Worm (Caenorhabditis elegans) whole organism, L1 larva: ENCODE results near the gene R02C2.1.

Experiments
- C16A3.4 ChIP-seq: fragments of 150-350 bp; optimal IDR thresholded peaks from 2 replicates; lab custom pipeline; 2014; ENCODE audit warnings: missing biosample characterization, missing genetic modification characterization
- C34B4.2 ChIP-seq: sonication (generic microtip); optimal IDR thresholded peaks from 2 replicates; lab custom pipeline; 2017; ENCODE audit warnings: mild to moderate bottlenecking, missing genetic modification characterization, missing compliant biosample characterization
- Y116A8C.19 ChIP-seq: sonication (generic microtip); optimal IDR thresholded peaks from 2 replicates; lab custom pipeline; 2016; ENCODE audit warnings: missing compliant biosample characterization, missing genetic modification characterization, borderline replicate concordance
- aly-2 ChIP-seq: fragments of 150-350 bp; optimal IDR thresholded peaks from 2 replicates; lab custom pipeline; 2014; ENCODE audit warnings: missing biosample characterization, missing genetic modification characterization
- blmp-1 ChIP-seq: fragments of 150-350 bp; optimal IDR thresholded peaks from 2 replicates; lab custom pipeline; 2014; ENCODE audit warnings: missing biosample characterization, missing genetic modification characterization
- ceh-8 ChIP-seq: fragments of 200-800 bp; sonication (Bioruptor generic); optimal IDR thresholded peaks from 2 replicates; lab custom pipeline; 2018; ENCODE audit warnings: mild to moderate bottlenecking, missing genetic modification characterization, moderate library complexity, missing compliant biosample characterization
- ceh-90 ChIP-seq: sonication (generic microtip); optimal IDR thresholded peaks from 2 replicates; lab custom pipeline; 2016; ENCODE audit warnings: missing genetic modification characterization, missing compliant biosample characterization
- dsc-1 ChIP-seq: sonication (generic microtip); optimal IDR thresholded peaks from 2 replicates; lab custom pipeline; 2016; ENCODE audit warnings: mild to moderate bottlenecking, missing genetic modification characterization, missing compliant biosample characterization
- efl-1 ChIP-seq, 4 experiments: fragments of 150-350 bp; optimal IDR thresholded peaks in 3 of 4; peaks in 1 of 4; 1 replicate in 1 of 4; 2 replicates in 3 of 4; lab custom pipeline; 2014; ENCODE audit warnings: missing biosample characterization in 2 of 4, missing genetic modification characterization in 2 of 4, missing genetic modification reagents in 2 of 4
- egl-13 ChIP-seq: sonication (generic microtip); optimal IDR thresholded peaks from 2 replicates; lab custom pipeline; 2016; ENCODE audit warnings: missing genotype, missing genetic modification reagents, missing genetic modification characterization, missing compliant biosample characterization
- grh-1 ChIP-seq: fragments of 200-800 bp; sonication (Bioruptor generic); IDR thresholded peaks from 2 replicates; pipeline ENCODE4 v1.3.6; 2022; ENCODE audit warnings: missing genetic modification reagents, missing genetic modification characterization, missing compliant biosample characterization
- hlh-17 ChIP-seq: fragments of 200-800 bp; sonication (Bioruptor generic); optimal IDR thresholded peaks from 2 replicates; lab custom pipeline; 2018; ENCODE audit warnings: missing genetic modification characterization, mild to moderate bottlenecking, missing compliant biosample characterization, moderate library complexity, borderline replicate concordance
- jun-1 ChIP-seq: fragments of 150-350 bp; optimal IDR thresholded peaks from 2 replicates; lab custom pipeline; 2014; ENCODE audit warnings: missing biosample characterization, missing genetic modification reagents, missing genetic modification characterization
- lin-14 ChIP-seq: fragments of 200-800 bp; sonication (Bioruptor generic); optimal IDR thresholded peaks from 2 replicates; lab custom pipeline; 2018; ENCODE audit warnings: mild to moderate bottlenecking, missing genetic modification characterization, moderate library complexity, missing compliant biosample characterization
- lsy-2 ChIP-seq, 2 experiments: fragments of 150-350 bp; optimal IDR thresholded peaks; 2 replicates each; lab custom pipeline; 2014; ENCODE audit warnings: missing biosample characterization in 2 of 2, missing genetic modification characterization in 2 of 2
- mab-9 ChIP-seq: fragments of 200-800 bp; sonication (Bioruptor generic); IDR thresholded peaks from 2 replicates; pipeline ENCODE4 v1.3.6; 2022; ENCODE audit warnings: missing genetic modification reagents, missing genetic modification characterization, missing compliant biosample characterization
- mdl-1 ChIP-seq, 2 experiments: fragments of 150-350 bp; optimal IDR thresholded peaks; 2 replicates each; lab custom pipeline; 2014 to 2017; ENCODE audit warnings: missing biosample characterization in 2 of 2, missing genetic modification characterization in 2 of 2, inconsistent platforms in 1 of 2
- mef-2 ChIP-seq: fragments of 150-350 bp; optimal IDR thresholded peaks from 2 replicates; lab custom pipeline; 2014; ENCODE audit warnings: missing biosample characterization, missing genetic modification characterization
- nhr-19 ChIP-seq: fragments of 200-800 bp; sonication (Bioruptor generic); conservative IDR thresholded peaks from 2 replicates; pipeline ENCODE4 v1.3.6; 2022; ENCODE audit warnings: missing genetic modification characterization, missing compliant biosample characterization
- nhr-20 ChIP-seq: sonication (generic microtip); optimal IDR thresholded peaks from 2 replicates; lab custom pipeline; 2016; ENCODE audit warnings: mild to moderate bottlenecking, missing genetic modification characterization, missing compliant biosample characterization
- nhr-28 ChIP-seq: fragments of 150-350 bp; optimal IDR thresholded peaks from 2 replicates; lab custom pipeline; 2014; ENCODE audit warnings: missing biosample characterization, missing genetic modification characterization
- nhr-71 ChIP-seq: sonication (generic microtip); optimal IDR thresholded peaks from 2 replicates; lab custom pipeline; 2016; ENCODE audit warnings: mild to moderate bottlenecking, missing genetic modification characterization, moderate library complexity, missing compliant biosample characterization
- nhr-76 ChIP-seq: sonication (generic microtip); optimal IDR thresholded peaks from 2 replicates; lab custom pipeline; 2017; ENCODE audit warnings: missing biosample characterization, missing genetic modification characterization
- nhr-77 ChIP-seq: fragments of 150-350 bp; optimal IDR thresholded peaks from 2 replicates; lab custom pipeline; 2014; ENCODE audit warnings: missing biosample characterization, missing genetic modification characterization
- nhr-90 ChIP-seq: sonication (generic microtip); optimal IDR thresholded peaks from 2 replicates; lab custom pipeline; 2016; ENCODE audit warnings: mild to moderate bottlenecking, missing genetic modification characterization, missing compliant biosample characterization; ENCODE audit not compliant: poor library complexity
- pag-3 ChIP-seq: sonication (generic microtip); optimal IDR thresholded peaks from 2 replicates; lab custom pipeline; 2017; ENCODE audit warnings: missing genetic modification characterization, mild to moderate bottlenecking, missing compliant biosample characterization, antibody characterized with exemption, borderline replicate concordance; ENCODE audit not compliant: insufficient read depth
- rnt-1 ChIP-seq: sonication (generic microtip); optimal IDR thresholded peaks from 2 replicates; lab custom pipeline; 2016; ENCODE audit warnings: mild to moderate bottlenecking, missing genetic modification characterization, moderate library complexity, missing compliant biosample characterization
- skn-1 ChIP-seq: fragments of 150-350 bp; optimal IDR thresholded peaks from 2 replicates; lab custom pipeline; 2014; ENCODE audit warnings: missing biosample characterization, missing genetic modification characterization
- snu-23 ChIP-seq: sonication (generic microtip); optimal IDR thresholded peaks from 2 replicates; lab custom pipeline; 2016; ENCODE audit warnings: missing genetic modification characterization, missing compliant biosample characterization
- swsn-7 ChIP-seq: sonication (generic microtip); optimal IDR thresholded peaks from 2 replicates; lab custom pipeline; 2016; ENCODE audit warnings: missing genetic modification characterization, missing compliant biosample characterization
- tlp-1 ChIP-seq: fragments of 150-350 bp; optimal IDR thresholded peaks from 2 replicates; lab custom pipeline; 2014; ENCODE audit warnings: missing biosample characterization, missing genetic modification characterization
- unc-130 ChIP-seq: fragments of 150-350 bp; optimal IDR thresholded peaks from 2 replicates; lab custom pipeline; 2017; ENCODE audit warnings: missing biosample characterization, missing genetic modification characterization, inconsistent platforms
- unc-62 ChIP-seq: fragments of 150-350 bp; optimal IDR thresholded peaks from 2 replicates; lab custom pipeline; 2014; ENCODE audit warnings: missing biosample characterization, missing genetic modification reagents, missing genetic modification characterization
- unc-86 ChIP-seq: sonication (generic microtip); optimal IDR thresholded peaks from 2 replicates; lab custom pipeline; 2016; ENCODE audit warnings: missing genetic modification characterization, missing compliant biosample characterization
- zag-1 ChIP-seq: fragments of 150-350 bp; optimal IDR thresholded peaks from 2 replicates; lab custom pipeline; 2014; ENCODE audit warnings: missing biosample characterization, missing genetic modification characterization
- ztf-11 ChIP-seq, 2 experiments: sonication (generic microtip); optimal IDR thresholded peaks; 2 replicates each; lab custom pipeline; 2016 to 2017; ENCODE audit warnings: missing genetic modification characterization in 2 of 2, missing biosample characterization in 1 of 2, missing compliant biosample characterization in 1 of 2

Gene R02C2.1

DNA sequence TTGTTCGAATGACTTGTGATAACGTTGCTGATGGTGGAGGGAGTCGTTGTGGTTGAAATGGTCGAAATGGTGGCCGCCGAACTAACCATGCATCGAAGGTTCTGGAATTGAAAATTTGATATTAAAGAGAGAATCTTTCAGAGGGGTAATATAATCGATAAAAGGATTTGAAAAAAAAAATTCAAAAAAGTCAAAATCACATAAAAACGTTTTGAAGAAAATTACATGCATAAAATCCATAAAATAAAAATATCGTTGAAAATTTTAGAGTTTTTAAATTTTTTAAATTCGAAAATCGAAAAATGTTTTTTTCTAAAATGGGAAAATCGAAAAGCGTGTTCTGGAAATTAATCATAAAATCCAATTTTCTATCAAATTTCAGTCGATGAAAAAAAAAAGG lies 43.6 kb upstream of the R02C2.1 start, which contains the start of gene npr-5:
Gene npr-5 (minus strand): TSS at position 101 of the 400 bp plus-strand sequence.
- TF ChIP-seq rnt-1 (tag; lab: Kevin White, UChicago) (no peak), nhr-90 (tag; lab: Kevin White, UChicago) (no peak), grh-1 (no peak), Y116A8C.19 (tag; lab: Kevin White, UChicago) (no peak), C34B4.2 (no peak), nhr-76 (tag; lab: Kevin White, UChicago) (no peak), pag-3 (no peak), mab-9 (no peak), tlp-1 (tag; lab: Kevin White, UChicago) (no peak), mef-2 (tag; lab: Kevin White, UChicago) (no peak), zag-1 (no peak), nhr-20 (no peak), nhr-28 (no peak), unc-62 (GFP tag; lab: Kevin White, UChicago) (no peak), blmp-1 (tag; lab: Kevin White, UChicago) (no peak), swsn-7 (tag; lab: Kevin White, UChicago) (no peak)
- TF ChIP-seq, all 84 proteins: peak for 0

DNA sequence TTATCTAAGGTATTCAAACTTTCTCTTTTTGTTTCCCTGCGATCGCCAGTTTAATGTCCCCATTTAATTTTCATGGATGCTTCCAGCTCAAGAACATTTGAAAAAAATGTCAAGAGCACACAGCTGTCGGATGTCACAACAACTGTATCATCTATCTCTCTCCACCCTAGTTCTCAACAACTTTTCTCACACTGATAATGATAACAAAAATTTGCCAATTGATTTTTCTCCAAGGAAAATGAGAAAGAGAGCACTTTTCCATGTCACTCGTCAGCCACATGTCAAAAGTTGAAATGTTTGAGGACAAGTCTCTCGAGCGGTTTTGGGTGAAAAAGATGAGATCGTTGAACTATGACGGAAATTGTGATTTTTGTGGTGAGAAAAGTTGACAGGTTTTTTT lies 43.1 kb upstream of the R02C2.1 start:
- TF ChIP-seq nhr-19 (GFP tag; lab: Robert Waterston, UW): 0 out of 2 replicates have a peak, but pooled peaks have one; percentile 25
- peak; percentile 37 for TF ChIP-seq unc-130 (tag; lab: Kevin White, UChicago)
- TF ChIP-seq lsy-2 (tag; optimal IDR thresholded peaks at IDR 0.05; lab: Kevin White, UChicago): peak; percentile 39 to 62
- TF ChIP-seq snu-23 (GFP tag; lab: Kevin White, UChicago): peak; percentile 28
- TF ChIP-seq tlp-1 (tag; lab: Kevin White, UChicago): no peak
- peak; percentile 63 for TF ChIP-seq rnt-1 (tag; lab: Kevin White, UChicago)
- peak; percentile 77 for TF ChIP-seq lin-14
- no peak for TF ChIP-seq C34B4.2
- TF ChIP-seq aly-2 (tag; lab: Kevin White, UChicago): no peak
- peak; percentile 59 for TF ChIP-seq nhr-71 (tag; lab: Kevin White, UChicago)
- TF ChIP-seq egl-13 (tag; lab: Kevin White, UChicago): no peak
- peak in 1 of 2 experiments; percentile 23 for TF ChIP-seq efl-1 (optimal IDR thresholded peaks at IDR 0.05; lab: Kevin White, UChicago)
- TF ChIP-seq efl-1 (GFP tag; optimal IDR thresholded peaks at IDR 0.05 in 1 of 2; lab: Kevin White, UChicago): peak in 1 of 2 experiments; percentile 46
- TF ChIP-seq pag-3: peak; percentile 68
- peak; percentile 17 for TF ChIP-seq C16A3.4
- no peak for TF ChIP-seq jun-1

DNA sequence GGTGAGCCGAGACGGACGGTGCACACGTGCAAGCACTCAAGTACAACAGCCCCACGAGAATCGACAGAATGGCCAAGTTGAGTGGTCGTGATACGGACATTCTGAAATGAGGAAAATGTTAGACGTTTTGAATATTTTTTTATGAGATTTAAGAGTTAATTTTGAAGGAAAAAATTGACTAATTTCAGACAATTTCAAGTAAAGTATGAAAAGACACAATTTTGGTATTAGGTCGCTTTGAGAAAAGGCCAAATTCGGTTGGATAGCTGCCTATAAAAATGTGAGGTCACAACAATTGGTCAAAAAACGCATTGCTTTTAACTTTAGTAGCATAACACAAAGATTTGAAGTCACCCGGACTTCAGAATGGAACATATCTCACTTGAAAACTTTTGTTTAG lies 34.8 kb upstream of the R02C2.1 start, which contains the start of gene nlp-70:
Gene nlp-70 (minus strand): TSS at position 101 of the 400 bp plus-strand sequence.
- TF ChIP-seq ztf-11 (tag; optimal IDR thresholded peaks at IDR 0.05; lab: Kevin White, UChicago): no peak
- TF ChIP-seq ceh-8 (GFP tag; lab: Kevin White, UChicago): no peak
- TF ChIP-seq C16A3.4: no peak
- no peak for TF ChIP-seq ceh-90
- TF ChIP-seq, all 84 proteins: peak for 0

DNA sequence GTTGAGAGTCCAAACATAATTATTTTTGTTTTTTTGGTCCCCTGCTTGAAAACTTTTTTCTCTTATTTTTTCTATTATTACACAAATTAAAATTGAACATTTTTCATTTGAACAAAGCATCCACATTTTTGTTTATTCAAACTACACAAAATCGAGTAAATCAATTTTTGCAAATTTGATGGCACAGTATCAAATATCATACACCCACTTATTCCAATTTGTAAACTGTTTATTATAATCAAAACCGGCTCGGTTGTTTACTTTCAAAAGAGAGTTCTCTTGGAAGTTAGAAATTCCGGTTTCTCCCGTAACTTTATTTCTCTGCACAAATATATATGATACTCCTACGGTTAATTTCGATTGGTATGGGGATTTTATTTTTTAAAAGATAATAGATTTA lies 30.0 kb upstream of the R02C2.1 start, which contains the start of gene lgc-26:
Gene lgc-26 (plus strand): TSS at position 301 of the 400 bp plus-strand sequence.
- TF ChIP-seq skn-1 (no peak), mdl-1 (tag; optimal IDR thresholded peaks at IDR 0.05; lab: Kevin White, UChicago) (no peak), dsc-1 (tag; lab: Kevin White, UChicago) (no peak), unc-86 (tag; lab: Kevin White, UChicago) (no peak), unc-62 (GFP tag; lab: Kevin White, UChicago) (no peak), ztf-11 (tag; optimal IDR thresholded peaks at IDR 0.05; lab: Kevin White, UChicago) (no peak), tlp-1 (tag; lab: Kevin White, UChicago) (no peak), hlh-17 (GFP tag; lab: Kevin White, UChicago) (no peak), nhr-76 (tag; lab: Kevin White, UChicago) (no peak), nhr-77 (tag; lab: Kevin White, UChicago) (no peak)
- TF ChIP-seq, all 84 proteins: peak for 0
